Worm (Caenorhabditis elegans) whole organism, early embryonic: Measurements from ENCODE around the gene K08E4.3.

Source experiments
- B0310.2 ChIP-seq: sonication (generic microtip); optimal IDR thresholded peaks from 2 replicates; lab custom pipeline; 2016; ENCODE audit warnings: mild to moderate bottlenecking, missing genetic modification characterization, missing compliant biosample characterization
- aly-1 ChIP-seq: sonication (generic microtip); optimal IDR thresholded peaks from 2 replicates; lab custom pipeline; 2016; ENCODE audit warnings: missing genetic modification characterization, missing compliant biosample characterization
- ama-1 ChIP-seq: fragments of 150-350 bp; optimal IDR thresholded peaks from 2 replicates; lab custom pipeline; 2014
- ceh-13 ChIP-seq: fragments of 200-800 bp; sonication (Bioruptor generic); optimal IDR thresholded peaks from 2 replicates; lab custom pipeline; 2018; ENCODE audit warnings: mild to moderate bottlenecking, missing genetic modification characterization, missing compliant biosample characterization
- ceh-36 ChIP-seq: sonication (generic microtip); optimal IDR thresholded peaks from 2 replicates; lab custom pipeline; 2016; ENCODE audit warnings: missing genetic modification characterization, inconsistent platforms, missing compliant biosample characterization
- ets-7 ChIP-seq: sonication (generic microtip); optimal IDR thresholded peaks from 2 replicates; lab custom pipeline; 2016; ENCODE audit warnings: missing genotype, missing genetic modification characterization, missing compliant biosample characterization
- flt-1 ChIP-seq: fragments of 200-800 bp; sonication (Bioruptor generic); IDR thresholded peaks from 2 replicates; pipeline ENCODE4 v1.3.6; 2022; ENCODE audit warnings: missing genetic modification characterization, missing compliant biosample characterization
- hmbx-1 ChIP-seq: sonication (generic microtip); optimal IDR thresholded peaks from 2 replicates; lab custom pipeline; 2016; ENCODE audit warnings: mild to moderate bottlenecking, missing genetic modification characterization, missing compliant biosample characterization
- hnd-1 ChIP-seq: sonication (generic microtip); optimal IDR thresholded peaks from 2 replicates; lab custom pipeline; 2016; ENCODE audit warnings: missing genetic modification characterization, missing compliant biosample characterization
- pes-1 ChIP-seq: fragments of 200-800 bp; sonication (Bioruptor generic); IDR thresholded peaks from 2 replicates; pipeline ENCODE4 v1.3.6; 2022; ENCODE audit warnings: missing genetic modification reagents, missing genetic modification characterization, missing compliant biosample characterization
- scrt-1 ChIP-seq: fragments of 200-800 bp; sonication (Bioruptor generic); IDR thresholded peaks from 2 replicates; pipeline ENCODE4 v1.3.6; 2022; ENCODE audit warnings: missing genetic modification characterization, missing compliant biosample characterization
- sea-1 ChIP-seq: fragments of 200-800 bp; sonication (Bioruptor generic); conservative IDR thresholded peaks from 2 replicates; pipeline ENCODE4 v1.3.6; 2022; ENCODE audit warnings: missing genetic modification characterization, missing compliant biosample characterization
- tbx-37 ChIP-seq: fragments of 200-800 bp; sonication (Bioruptor generic); conservative IDR thresholded peaks from 2 replicates; pipeline ENCODE4 v1.3.6; 2022; ENCODE audit warnings: missing genetic modification reagents, missing genetic modification characterization, missing compliant biosample characterization

DNA sequence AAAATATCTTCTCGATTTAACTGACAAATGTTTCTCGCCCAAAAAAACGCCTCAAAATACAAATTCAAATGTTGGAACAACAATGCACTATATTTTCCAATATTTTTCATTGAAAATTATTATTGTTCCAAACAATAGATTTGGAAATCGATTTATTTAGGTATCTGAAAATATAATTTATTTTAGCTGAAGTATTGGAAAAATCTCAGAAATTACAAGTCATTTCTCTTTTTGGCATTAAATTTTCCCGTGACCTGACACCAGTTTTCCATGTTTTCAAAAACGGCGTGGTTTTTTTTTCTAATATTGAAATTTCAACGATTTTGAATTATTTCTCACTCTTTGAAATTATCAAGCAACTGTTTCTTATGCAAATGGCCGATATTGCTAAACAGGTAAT is 44.4 kb upstream of the K08E4.3 start, which contains the start of gene spe-17:
- no peak for TF ChIP-seq scrt-1 (GFP tag; lab: Robert Waterston, UW)
- no peak for TF ChIP-seq hmbx-1 (tag; lab: Kevin White, UChicago)
- no peak for TF ChIP-seq ama-1 (lab: Kevin White, UChicago)
- no peak for TF ChIP-seq pes-1
- no peak for TF ChIP-seq sea-1 (GFP tag; lab: Robert Waterston, UW)
- no peak for TF ChIP-seq flt-1 (GFP tag; lab: Robert Waterston, UW)
- no peak for TF ChIP-seq aly-1 (tag; lab: Kevin White, UChicago)
- TF ChIP-seq ets-7 (tag; lab: Kevin White, UChicago) = no peak
- TF ChIP-seq B0310.2 (tag; lab: Kevin White, UChicago) = no peak
- TF ChIP-seq hnd-1 = no peak
- TF ChIP-seq ceh-13 = no peak
- TF ChIP-seq tbx-37 (GFP tag; lab: Robert Waterston, UW) = no peak
- no peak for TF ChIP-seq ceh-36
